Worm (Caenorhabditis elegans) whole organism, L2 larva: Measurements from ENCODE around the gene rfk-1.
A peak's percentile ranks its signal among the peaks of the same experiment; 100 is the strongest.

ENCODE experiments used
- C34F6.9 ChIP-seq: fragments of 150-350 bp; optimal IDR thresholded peaks from 2 replicates; lab custom pipeline; 2014; ENCODE audit warnings: missing biosample characterization, missing genetic modification characterization
- F13H6.1 ChIP-seq: sonication (generic microtip); optimal IDR thresholded peaks from 2 replicates; lab custom pipeline; 2016; ENCODE audit warnings: missing genetic modification characterization, missing compliant biosample characterization
- R02D3.7 ChIP-seq: fragments of 150-350 bp; optimal IDR thresholded peaks from 2 replicates; lab custom pipeline; 2014; ENCODE audit warnings: missing biosample characterization, missing genetic modification characterization
- alr-1 ChIP-seq: fragments of 150-350 bp; optimal IDR thresholded peaks from 2 replicates; lab custom pipeline; 2014; ENCODE audit warnings: missing biosample characterization, missing genetic modification characterization
- ama-1 ChIP-seq: fragments of 150-350 bp; optimal IDR thresholded peaks from 2 replicates; lab custom pipeline; 2018; ENCODE audit warnings: inconsistent platforms
- blmp-1 ChIP-seq: sonication (generic microtip); optimal IDR thresholded peaks from 2 replicates; lab custom pipeline; 2017; ENCODE audit warnings: missing genetic modification characterization, mild to moderate bottlenecking, missing compliant biosample characterization, antibody characterized with exemption, moderate library complexity; ENCODE audit not compliant: insufficient read depth
- crh-2 ChIP-seq: sonication (generic microtip); optimal IDR thresholded peaks from 2 replicates; lab custom pipeline; 2017; ENCODE audit warnings: missing biosample characterization, missing genetic modification characterization
- elt-1 ChIP-seq: fragments of 150-350 bp; optimal IDR thresholded peaks from 2 replicates; lab custom pipeline; 2014; ENCODE audit warnings: missing biosample characterization, missing genetic modification characterization
- gmeb-1 ChIP-seq: fragments of 150-350 bp; optimal IDR thresholded peaks from 2 replicates; lab custom pipeline; 2014; ENCODE audit warnings: missing biosample characterization, missing genetic modification characterization
- lin-11 ChIP-seq: fragments of 150-350 bp; sonication (generic microtip); optimal IDR thresholded peaks from 2 replicates; lab custom pipeline; 2014; ENCODE audit warnings: missing biosample characterization, missing genetic modification characterization, inconsistent platforms, mixed read lengths
- lin-13 ChIP-seq: fragments of 150-350 bp; optimal IDR thresholded peaks from 2 replicates; lab custom pipeline; 2014; ENCODE audit warnings: missing biosample characterization, missing genetic modification reagents, missing genetic modification characterization
- lsy-2 ChIP-seq, 2 experiments: fragments of 150-350 bp in 1 of 2; sonication (generic microtip) in 1 of 2; optimal IDR thresholded peaks; 2 replicates each; lab custom pipeline; 2014 to 2017; ENCODE audit warnings: missing biosample characterization in 2 of 2, missing genetic modification characterization in 2 of 2
- mab-5 ChIP-seq: fragments of 150-350 bp; optimal IDR thresholded peaks from 2 replicates; lab custom pipeline; 2014; ENCODE audit warnings: missing biosample characterization, missing genetic modification characterization
- nhr-129 ChIP-seq: fragments of 150-350 bp; optimal IDR thresholded peaks from 2 replicates; lab custom pipeline; 2014; ENCODE audit warnings: missing biosample characterization, missing genetic modification characterization
- nhr-21 ChIP-seq: fragments of 150-350 bp; optimal IDR thresholded peaks from 2 replicates; lab custom pipeline; 2014; ENCODE audit warnings: missing biosample characterization, missing genetic modification characterization
- nhr-237 ChIP-seq: fragments of 150-350 bp; optimal IDR thresholded peaks from 2 replicates; lab custom pipeline; 2014; ENCODE audit warnings: missing biosample characterization, missing genetic modification characterization
- nhr-25 ChIP-seq: fragments of 150-350 bp; sonication (generic microtip); optimal IDR thresholded peaks from 3 replicates; lab custom pipeline; 2014; ENCODE audit warnings: missing biosample characterization, missing genetic modification characterization
- nhr-6 ChIP-seq: fragments of 150-350 bp; optimal IDR thresholded peaks from 2 replicates; lab custom pipeline; 2014; ENCODE audit warnings: missing biosample characterization, missing genetic modification characterization
- peb-1 ChIP-seq: fragments of 150-350 bp; optimal IDR thresholded peaks from 2 replicates; lab custom pipeline; 2014; ENCODE audit warnings: missing biosample characterization, missing genetic modification characterization
- sma-3 ChIP-seq: sonication (generic microtip); optimal IDR thresholded peaks from 2 replicates; lab custom pipeline; 2016; ENCODE audit warnings: missing genetic modification reagents, missing genetic modification characterization, missing compliant biosample characterization
- sma-9 ChIP-seq, 2 experiments: fragments of 150-350 bp in 1 of 2; sonication (generic microtip) in 1 of 2; optimal IDR thresholded peaks; 2 replicates each; lab custom pipeline; 2014 to 2016; ENCODE audit warnings: missing genetic modification characterization in 2 of 2, mild to moderate bottlenecking in 1 of 2, missing biosample characterization in 1 of 2, missing compliant biosample characterization in 1 of 2, missing genetic modification reagents in 1 of 2, moderate library complexity in 1 of 2
- unc-55 ChIP-seq: fragments of 150-350 bp; sonication (generic microtip); optimal IDR thresholded peaks from 3 replicates; lab custom pipeline; 2014; ENCODE audit warnings: missing biosample characterization, missing genetic modification reagents, missing genetic modification characterization
- ztf-11 ChIP-seq: sonication (generic microtip); optimal IDR thresholded peaks from 2 replicates; lab custom pipeline; 2017; ENCODE audit warnings: missing biosample characterization, missing genetic modification characterization

rfk-1 gene

ce11 chrIV:10366018-10366417 lies 43.3 kb downstream of the rfk-1 start, which contains the start of gene sir-2.1:
Gene sir-2.1 (minus strand): TSS chrIV:10366229.
- TF ChIP-seq sma-3 = peak; percentile 49
- no peak for TF ChIP-seq ama-1
- TF ChIP-seq nhr-25 (tag; lab: Kevin White, UChicago) = peak; percentile 29
- no peak for TF ChIP-seq ztf-11 (tag; lab: Kevin White, UChicago)
- peak; percentile 53 for TF ChIP-seq sma-9 (GFP tag; optimal IDR thresholded peaks at IDR 0.05; lab: Kevin White, UChicago)
- no peak for TF ChIP-seq sma-9 (tag; optimal IDR thresholded peaks at IDR 0.05; lab: Kevin White, UChicago)
- no peak for TF ChIP-seq mab-5 (tag; lab: Kevin White, UChicago)
- peak; percentile 83 for TF ChIP-seq crh-2 (tag; lab: Kevin White, UChicago)
- TF ChIP-seq unc-55 = peak; percentile 54
- TF ChIP-seq C34F6.9 = peak; percentile 64
- TF ChIP-seq lsy-2 (tag; optimal IDR thresholded peaks at IDR 0.05; lab: Kevin White, UChicago) = peak in 1 of 2 experiments; percentile 69
- peak; percentile 67 for TF ChIP-seq gmeb-1
- no peak for TF ChIP-seq alr-1
- peak; percentile 54 for TF ChIP-seq nhr-129
- no peak for TF ChIP-seq lin-11 (tag; lab: Kevin White, UChicago)
- no peak for TF ChIP-seq elt-1 (tag; lab: Kevin White, UChicago)
- TF ChIP-seq lin-13 (GFP tag; lab: Kevin White, UChicago) = no peak
- TF ChIP-seq F13H6.1 (tag; lab: Kevin White, UChicago) = peak; percentile 40

- TF ChIP-seq blmp-1 = no peak
- no peak for TF ChIP-seq ama-1
- no peak for TF ChIP-seq nhr-6 (tag; lab: Kevin White, UChicago)
- no peak for TF ChIP-seq elt-1 (tag; lab: Kevin White, UChicago)
- TF ChIP-seq lin-13 (GFP tag; lab: Kevin White, UChicago) = no peak
- no peak for TF ChIP-seq nhr-21 (tag; lab: Kevin White, UChicago)
- TF ChIP-seq nhr-129 = no peak
- TF ChIP-seq peb-1 (tag; lab: Kevin White, UChicago) = no peak
- no peak for TF ChIP-seq R02D3.7
- TF ChIP-seq nhr-237 (tag; lab: Kevin White, UChicago) = no peak
Observed at ce11 chrIV:10360336-10360735, 48.9 kb downstream of the rfk-1 start, which contains the start of gene ugt-59. Gene ugt-59 (plus strand): TSS chrIV:10360636.
